Fruit fly (Drosophila melanogaster) whole organism, embryonic: Measurements from ENCODE around the gene Pif1.

Experiments
- Asciz ChIP-seq: fragments of 200-800 bp; sonication (Bioruptor generic); optimal IDR thresholded peaks from 2 replicates; lab custom pipeline; 2017; ENCODE audit warnings: missing biosample characterization, mild to moderate bottlenecking, missing genetic modification characterization, missing genetic modification reagents
- Atf3 ChIP-seq: fragments of 200-800 bp; sonication (Bioruptor generic); optimal IDR thresholded peaks from 3 replicates; lab custom pipeline; 2016; ENCODE audit warnings: missing biosample characterization, missing genetic modification characterization
- CG11093 ChIP-seq: fragments of 200-800 bp; sonication (Bioruptor generic); IDR thresholded peaks from 3 replicates; pipeline ENCODE4 v1.3.6; 2022; ENCODE audit warnings: missing biosample characterization, missing genetic modification characterization
- CG11504 ChIP-seq: fragments of 200-800 bp; sonication (Bioruptor generic); optimal IDR thresholded peaks from 3 replicates; lab custom pipeline; 2019; ENCODE audit warnings: missing biosample characterization, mild to moderate bottlenecking, missing genetic modification characterization, moderate library complexity
- CG11696 ChIP-seq: fragments of 200-800 bp; sonication (Bioruptor generic); IDR thresholded peaks from 2 replicates; pipeline ENCODE4 v1.3.6; 2022; ENCODE audit warnings: missing biosample characterization, missing genetic modification characterization
- CG13123 ChIP-seq: fragments of 200-800 bp; sonication (Bioruptor generic); optimal IDR thresholded peaks from 2 replicates; lab custom pipeline; 2016; ENCODE audit warnings: missing biosample characterization, missing genetic modification characterization
- CG13775 ChIP-seq: fragments of 200-800 bp; sonication (Bioruptor generic); optimal IDR thresholded peaks from 3 replicates; lab custom pipeline; 2017; ENCODE audit warnings: missing biosample characterization, mild to moderate bottlenecking, missing genetic modification characterization
- CG14014 ChIP-seq: fragments of 200-800 bp; sonication (Bioruptor generic); IDR thresholded peaks from 2 replicates; pipeline ENCODE4 v1.3.6; 2022; ENCODE audit warnings: missing biosample characterization, missing genetic modification characterization
- CG16815 ChIP-seq: fragments of 200-800 bp; sonication (Bioruptor generic); optimal IDR thresholded peaks from 3 replicates; lab custom pipeline; 2017; ENCODE audit warnings: missing biosample characterization, mild to moderate bottlenecking, missing genetic modification characterization
- CG34422 ChIP-seq: fragments of 200-800 bp; sonication (Bioruptor generic); IDR thresholded peaks from 3 replicates; pipeline ENCODE4 v1.3.6; 2022; ENCODE audit warnings: missing biosample characterization, missing genetic modification characterization
- CG4854 ChIP-seq: fragments of 200-800 bp; sonication (Bioruptor generic); optimal IDR thresholded peaks from 2 replicates; lab custom pipeline; 2016; ENCODE audit warnings: missing biosample characterization, missing genetic modification characterization, inconsistent platforms
- CG6689 ChIP-seq: fragments of 200-800 bp; sonication (Bioruptor generic); IDR thresholded peaks from 2 replicates; pipeline ENCODE4 v1.3.6; 2022; ENCODE audit warnings: missing biosample characterization, missing genetic modification characterization
- Dbx ChIP-seq: fragments of 200-800 bp; sonication (Bioruptor generic); IDR thresholded peaks from 3 replicates; pipeline ENCODE4 v1.3.6; 2022; ENCODE audit warnings: missing biosample characterization, missing genetic modification characterization
- Drgx ChIP-seq: fragments of 200-800 bp; sonication (Bioruptor generic); IDR thresholded peaks from 2 replicates; pipeline ENCODE4 v1.3.6; 2022; ENCODE audit warnings: missing biosample characterization, missing genetic modification characterization
- Ets65A ChIP-seq: fragments of 200-800 bp; sonication (Bioruptor generic); peaks from one replicate; lab custom pipeline; 2016; ENCODE audit warnings: missing biosample characterization, missing genetic modification characterization
- Fer1 ChIP-seq: fragments of 200-800 bp; sonication (Bioruptor generic); optimal IDR thresholded peaks from 2 replicates; lab custom pipeline; 2017; ENCODE audit warnings: missing biosample characterization, mild to moderate bottlenecking, missing genetic modification characterization
- Hr51 ChIP-seq, 2 experiments: fragments of 200-800 bp; sonication (Bioruptor generic); optimal IDR thresholded peaks; 2 replicates in 1 of 2; 3 replicates in 1 of 2; lab custom pipeline; 2016 to 2018; ENCODE audit warnings: missing biosample characterization in 2 of 2, missing genetic modification characterization in 2 of 2, mild to moderate bottlenecking in 1 of 2, moderate library complexity in 1 of 2
- Hr78 ChIP-seq, 2 experiments: fragments of 200-800 bp in 1 of 2; fragments of >200 bp in 1 of 2; sonication (Bioruptor generic) in 1 of 2; optimal IDR thresholded peaks; 2 replicates each; lab custom pipeline; 2017 to 2019; ENCODE audit warnings: missing biosample characterization in 2 of 2, missing genetic modification characterization in 2 of 2, mild to moderate bottlenecking in 1 of 2, moderate library complexity in 1 of 2
- Oli ChIP-seq: fragments of 200-800 bp; sonication (Bioruptor generic); optimal IDR thresholded peaks from 2 replicates; lab custom pipeline; 2018; ENCODE audit warnings: missing biosample characterization, mild to moderate bottlenecking, missing genetic modification characterization, moderate library complexity
- Ptx1 ChIP-seq: fragments of 200-800 bp; sonication (Bioruptor generic); IDR thresholded peaks from 2 replicates; pipeline ENCODE4 v1.3.6; 2022; ENCODE audit warnings: missing biosample characterization, missing genetic modification characterization
- Sox100B ChIP-seq: fragments of 200-800 bp; sonication (Bioruptor generic); optimal IDR thresholded peaks from 3 replicates; lab custom pipeline; 2018; ENCODE audit warnings: missing biosample characterization, mild to moderate bottlenecking, missing genetic modification characterization
- Sox102F ChIP-seq: fragments of 200-800 bp; sonication (Bioruptor generic); optimal IDR thresholded peaks from 2 replicates; lab custom pipeline; 2018; ENCODE audit warnings: missing biosample characterization, mild to moderate bottlenecking, missing genetic modification characterization, moderate library complexity
- Ssrp ChIP-seq: fragments of 200-800 bp; sonication (Bioruptor generic); optimal IDR thresholded peaks from 2 replicates; lab custom pipeline; 2018; ENCODE audit warnings: missing biosample characterization, mild to moderate bottlenecking, missing genetic modification characterization, moderate library complexity
- TFAM ChIP-seq: fragments of 200-800 bp; sonication (Bioruptor generic); optimal IDR thresholded peaks from 2 replicates; lab custom pipeline; 2017; ENCODE audit warnings: missing biosample characterization, missing genetic modification characterization, inconsistent platforms
- amos ChIP-seq: fragments of 200-800 bp; sonication (Bioruptor generic); IDR thresholded peaks from 2 replicates; pipeline ENCODE4 v1.3.6; 2022; ENCODE audit warnings: missing biosample characterization, missing genetic modification characterization; ENCODE audit not compliant: partially characterized antibody
- ato ChIP-seq: fragments of 200-800 bp; sonication (Bioruptor generic); IDR thresholded peaks from 2 replicates; pipeline ENCODE4 v1.3.6; 2022; ENCODE audit warnings: missing biosample characterization, missing genetic modification characterization; ENCODE audit not compliant: partially characterized antibody
- az2 ChIP-seq: fragments of 200-800 bp; sonication (Bioruptor generic); optimal IDR thresholded peaks from 3 replicates; lab custom pipeline; 2016; ENCODE audit warnings: missing biosample characterization, missing genetic modification characterization
- ci ChIP-seq: fragments of 200-800 bp; sonication (Bioruptor generic); IDR thresholded peaks from 3 replicates; pipeline ENCODE4 v1.3.6; 2022; ENCODE audit warnings: missing biosample characterization, missing genetic modification characterization
- dmrt99B ChIP-seq: fragments of 200-800 bp; sonication (Bioruptor generic); optimal IDR thresholded peaks from 2 replicates; lab custom pipeline; 2018; ENCODE audit warnings: missing biosample characterization, mild to moderate bottlenecking, missing genetic modification characterization, moderate library complexity
- gem ChIP-seq: fragments of 200-800 bp; sonication (Bioruptor generic); optimal IDR thresholded peaks from 2 replicates; lab custom pipeline; 2019; ENCODE audit warnings: missing biosample characterization, mild to moderate bottlenecking, missing genetic modification characterization, moderate library complexity
- onecut ChIP-seq: fragments of 200-800 bp; sonication (Bioruptor generic); IDR thresholded peaks from 2 replicates; pipeline ENCODE4 v1.3.6; 2022; ENCODE audit warnings: missing biosample characterization, missing genetic modification characterization
- phol ChIP-seq: fragments of 200-800 bp; sonication (Bioruptor generic); optimal IDR thresholded peaks from 3 replicates; lab custom pipeline; 2018; ENCODE audit warnings: missing biosample characterization, mild to moderate bottlenecking, missing genetic modification characterization, moderate library complexity
- sisA ChIP-seq: fragments of 200-800 bp; sonication (Bioruptor generic); IDR thresholded peaks from 2 replicates; pipeline ENCODE4 v1.3.6; 2022; ENCODE audit warnings: missing biosample characterization, missing genetic modification characterization
- tio ChIP-seq: fragments of 200-800 bp; sonication (Bioruptor generic); optimal IDR thresholded peaks from 2 replicates; lab custom pipeline; 2017; ENCODE audit warnings: missing biosample characterization, missing genetic modification characterization, inconsistent platforms
- vfl ChIP-seq: fragments of 200-800 bp; sonication (Bioruptor generic); optimal IDR thresholded peaks from 2 replicates; lab custom pipeline; 2016; ENCODE audit warnings: missing biosample characterization, missing genetic modification characterization
- wdn ChIP-seq: fragments of 200-800 bp; sonication (Bioruptor generic); IDR thresholded peaks from 2 replicates; pipeline ENCODE4 v1.3.6; 2022; ENCODE audit warnings: missing biosample characterization, missing genetic modification characterization

The Pif1 gene

DNA sequence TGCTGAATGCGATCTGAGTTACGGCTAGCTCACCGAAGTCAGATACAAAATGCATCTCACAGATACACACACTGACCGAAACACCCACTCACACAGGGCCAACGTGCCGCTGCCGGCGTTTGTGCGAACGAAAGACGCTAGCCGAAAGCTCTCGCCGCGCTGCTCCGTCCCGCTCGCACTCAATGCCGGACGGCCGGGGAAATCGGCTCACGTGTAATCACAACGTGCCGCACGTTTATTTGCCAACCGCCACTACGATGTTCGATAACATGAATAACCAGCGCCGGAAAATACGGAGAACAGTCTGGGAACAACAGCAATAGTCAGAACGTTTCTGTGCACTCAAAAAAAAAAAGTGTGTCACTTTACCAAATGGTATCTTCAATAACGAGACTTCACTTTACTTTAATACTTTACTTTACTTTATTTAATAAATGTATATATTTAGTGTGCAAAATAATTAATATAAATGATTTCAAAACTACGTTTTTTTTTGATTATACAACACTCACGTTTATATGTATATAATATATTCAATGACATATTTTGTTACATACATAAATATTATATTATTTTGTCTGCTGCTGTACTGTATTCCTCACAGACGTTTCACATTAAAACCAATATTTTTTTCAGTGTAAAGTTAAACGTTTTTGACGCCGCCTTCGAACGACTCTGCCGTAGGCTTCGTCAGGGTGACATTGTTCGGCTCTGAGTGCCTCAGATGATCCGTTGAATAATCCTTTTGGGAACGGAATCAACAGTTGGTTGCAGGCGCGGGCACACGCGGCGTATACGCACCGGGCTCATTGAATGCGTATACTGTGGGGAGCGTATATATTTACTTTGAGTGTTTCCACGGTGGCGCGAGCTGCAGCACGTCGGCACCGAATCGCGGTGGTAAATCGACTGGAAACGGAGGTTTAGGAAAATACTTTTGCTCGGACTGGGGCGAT lies 37.7 kb upstream of the Pif1 start, which contains the start of gene tim (continued):
- TF ChIP-seq vfl (GFP tag; lab: Kevin White, UChicago) (no peak), CG16815 (GFP tag; lab: Kevin White, UChicago) (peak; percentile 6), Atf3 (no peak)

DNA sequence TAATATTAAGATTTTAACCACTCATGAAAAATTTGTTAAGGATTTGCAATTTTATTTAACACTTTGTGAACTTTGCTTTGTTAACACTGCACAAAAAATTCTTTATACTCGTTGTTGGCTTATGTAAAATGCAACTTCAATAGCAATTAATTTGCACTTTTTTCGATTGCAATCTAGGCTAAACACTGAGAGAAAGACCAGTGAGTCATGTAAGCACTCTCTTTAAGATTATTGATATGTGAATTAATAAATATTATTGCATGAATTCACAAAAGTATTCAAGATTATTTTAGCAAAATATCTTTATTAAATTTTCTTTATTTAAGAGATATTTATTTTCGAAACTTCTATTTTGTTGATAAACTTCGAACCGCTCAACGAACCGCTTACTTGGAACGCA lies 37.0 kb upstream of the Pif1 start:
- TF ChIP-seq CG11093 (GFP tag; lab: Robert Waterston, UW) (no peak), CG4854 (GFP tag; lab: Kevin White, UChicago) (no peak), gem (tag; lab: Kevin White, UChicago) (peak; percentile 44), Drgx (GFP tag; lab: Robert Waterston, UW) (peak; percentile 37), dmrt99B (tag; lab: Kevin White, UChicago) (peak; percentile 24), Sox102F (GFP tag; lab: Kevin White, UChicago) (peak; percentile 37), CG14014 (no peak), CG11504 (tag; lab: Kevin White, UChicago) (peak; percentile 35), phol (tag; lab: Kevin White, UChicago) (peak; percentile 26), Ptx1 (GFP tag; lab: Robert Waterston, UW) (0 out of 2 replicates have a peak, but pooled peaks have one; percentile 20), az2 (peak; percentile 12), CG11696 (no peak), Ets65A (GFP tag; lab: Kevin White, UChicago) (peak; percentile 16), TFAM (no peak), Asciz (GFP tag; lab: Kevin White, UChicago) (peak; percentile 43), CG6689 (0 out of 2 replicates have a peak, but pooled peaks have one; percentile 25), Hr51 (GFP tag; optimal IDR thresholded peaks at IDR 0.05; lab: Kevin White, UChicago) (peak in 1 of 2 experiments; percentile 9), Ssrp (tag; lab: Kevin White, UChicago) (peak; percentile 10), sisA (GFP tag; lab: Robert Waterston, UW) (0 out of 2 replicates have a peak, but pooled peaks have one; percentile 16), tio (GFP tag; lab: Kevin White, UChicago) (peak; percentile 14), Sox100B (GFP tag; lab: Kevin White, UChicago) (peak; percentile 12), Oli (peak; percentile 25), CG34422 (GFP tag; lab: Robert Waterston, UW) (no peak), ci (no peak), wdn (GFP tag; lab: Robert Waterston, UW) (no peak), CG13775 (no peak)

DNA sequence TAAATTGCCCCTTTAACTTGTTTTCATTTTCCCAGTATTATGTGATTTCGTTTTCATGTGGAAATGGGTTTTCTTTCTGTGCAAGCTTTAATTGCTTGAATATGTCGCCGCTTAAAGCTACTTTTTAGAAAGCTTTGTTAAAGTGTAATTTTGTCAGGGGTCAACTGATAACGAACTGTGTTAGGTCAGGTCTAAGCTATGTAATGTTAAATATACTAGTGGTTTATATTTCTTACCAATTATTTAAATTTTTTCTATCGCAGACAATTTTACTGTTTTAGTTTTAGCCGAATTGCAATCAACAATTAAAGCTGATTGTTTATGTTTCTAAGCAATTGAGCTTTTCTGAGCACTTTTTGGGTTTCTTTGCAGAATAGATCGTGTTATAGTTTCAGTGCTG lies 36.5 kb upstream of the Pif1 start:
- TF ChIP-seq Hr78 (GFP tag; optimal IDR thresholded peaks at IDR 0.05; lab: Kevin White, UChicago) (peak in 1 of 2 experiments; percentile 91), CG11093 (GFP tag; lab: Robert Waterston, UW) (no peak), amos (no peak), Dbx (GFP tag; lab: Robert Waterston, UW) (no peak), ato (no peak), Fer1 (GFP tag; lab: Kevin White, UChicago) (no peak), CG13123 (GFP tag; lab: Kevin White, UChicago) (no peak), onecut (GFP tag; lab: Robert Waterston, UW) (no peak)
